Worm (Caenorhabditis elegans): ENCODE data around the gene grd-14.
A peak's percentile ranks its signal among the peaks of the same experiment; 100 is the strongest.

The grd-14 gene

ce11 chrX:8504207-8504606 is 4.4 kb downstream of the grd-14 start:
- TF ChIP-seq hmg-1.1 (GFP tag; IDR thresholded peaks at IDR 0.05) = no peak
- TF ChIP-seq mdl-1 (tag; optimal IDR thresholded peaks at IDR 0.05) = peak in 1 of 2 experiments; percentile 28
- peak; percentile 28 for TF ChIP-seq hlh-11 (tag; optimal IDR thresholded peaks at IDR 0.05)
- TF ChIP-seq R02D3.7 (tag; optimal IDR thresholded peaks at IDR 0.05) = no peak
- TF ChIP-seq aha-1 (tag) = peak; percentile 56

ce11 chrX:8507053-8507452 is 7.2 kb downstream of the grd-14 start:
- no peak for TF ChIP-seq hmg-1.1 (GFP tag; IDR thresholded peaks at IDR 0.05)
- TF ChIP-seq zag-1 (tag; optimal IDR thresholded peaks at IDR 0.05) = no peak
- TF ChIP-seq arid-1 (GFP tag; conservative IDR thresholded peaks at IDR 0.05) = no peak
- TF ChIP-seq nhr-111 (GFP tag; optimal IDR thresholded peaks at IDR 0.05) = no peak

- no peak for TF ChIP-seq nhr-6 (tag; optimal IDR thresholded peaks at IDR 0.05)
- no peak for TF ChIP-seq rbr-2 (tag; optimal IDR thresholded peaks at IDR 0.05)
- TF ChIP-seq hmg-1.1 (GFP tag; IDR thresholded peaks at IDR 0.05) = no peak
- no peak for TF ChIP-seq fkh-10 (GFP tag; optimal IDR thresholded peaks at IDR 0.05)
- no peak for TF ChIP-seq nhr-237 (tag; optimal IDR thresholded peaks at IDR 0.05)
Measured at ce11 chrX:8507576-8507975, 7.8 kb downstream of the grd-14 start, which contains the start of gene H03E18.1. TSS of gene H03E18.1 (plus strand) at chrX:8507876.

ce11 chrX:8509088-8509487 is 9.3 kb downstream of the grd-14 start:
- no peak for TF ChIP-seq dmd-8 (GFP tag; IDR thresholded peaks at IDR 0.05)

- no peak for TF ChIP-seq lin-15B (tag; optimal IDR thresholded peaks at IDR 0.05)
- no peak for TF ChIP-seq nhr-102 (tag; optimal IDR thresholded peaks at IDR 0.05)
- no peak for TF ChIP-seq gei-8 (GFP tag; optimal IDR thresholded peaks at IDR 0.05)
- no peak for TF ChIP-seq lin-13 (GFP tag; optimal IDR thresholded peaks at IDR 0.05)
- TF ChIP-seq Y105C5A.15 (GFP tag; IDR thresholded peaks at IDR 0.05) = no peak
- no peak for TF ChIP-seq zag-1 (tag; optimal IDR thresholded peaks at IDR 0.05)
- TF ChIP-seq nhr-6 (tag; optimal IDR thresholded peaks at IDR 0.05) = no peak
- TF ChIP-seq nhr-48 (tag; optimal IDR thresholded peaks at IDR 0.05) = no peak
- TF ChIP-seq mdt-29 (GFP tag; IDR thresholded peaks at IDR 0.05) = no peak
- TF ChIP-seq lsy-2 (tag; optimal IDR thresholded peaks at IDR 0.05) = no peak
- TF ChIP-seq mxl-3 (GFP tag; optimal IDR thresholded peaks at IDR 0.05) = no peak
- no peak for TF ChIP-seq nhr-111 (GFP tag; optimal IDR thresholded peaks at IDR 0.05)
- TF ChIP-seq T26A8.4 (GFP tag; IDR thresholded peaks at IDR 0.05) = no peak
Measured at ce11 chrX:8520402-8520801, 20.6 kb downstream of the grd-14 start, which contains the start of gene H03E18.2. TSS of gene H03E18.2 (minus strand) at chrX:8520502.

- TF ChIP-seq mdl-1 (tag; optimal IDR thresholded peaks at IDR 0.05) = no peak
- no peak for TF ChIP-seq Y105C5A.15 (GFP tag; IDR thresholded peaks at IDR 0.05)
- no peak for TF ChIP-seq T26A8.4 (GFP tag; IDR thresholded peaks at IDR 0.05)
- no peak for TF ChIP-seq pqm-1 (tag; optimal IDR thresholded peaks at IDR 0.05)
- TF ChIP-seq lim-7 (GFP tag; IDR thresholded peaks at IDR 0.05) = no peak
- no peak for TF ChIP-seq daf-12 (tag; optimal IDR thresholded peaks at IDR 0.05)
- no peak for TF ChIP-seq R02D3.7 (tag; optimal IDR thresholded peaks at IDR 0.05)
- no peak for TF ChIP-seq lin-38 (GFP tag; IDR thresholded peaks at IDR 0.05)
Measured at ce11 chrX:8521614-8522013, 21.8 kb downstream of the grd-14 start, which contains the start of gene C03G5.14. TSS of gene C03G5.14 (plus strand) at chrX:8521914.

- TF ChIP-seq hlh-11 (tag; optimal IDR thresholded peaks at IDR 0.05) (no peak), nhr-102 (tag; optimal IDR thresholded peaks at IDR 0.05) (no peak), lir-3 (tag; optimal IDR thresholded peaks at IDR 0.05) (no peak), madf-5 (GFP tag; IDR thresholded peaks at IDR 0.05) (no peak), lin-15B (tag; optimal IDR thresholded peaks at IDR 0.05) (no peak), lin-29 (GFP tag; IDR thresholded peaks at IDR 0.05) (no peak), jun-1 (tag; optimal IDR thresholded peaks at IDR 0.05) (no peak)
Measured at ce11 chrX:8523000-8523399, 23.2 kb downstream of the grd-14 start.
